Fruit fly (Drosophila melanogaster) whole organism, embryonic: ENCODE measurements around the gene DZIP1.

Experiments
- ATbp ChIP-seq: fragments of 200-800 bp; sonication (Bioruptor generic); optimal IDR thresholded peaks from 2 replicates; lab custom pipeline; 2017; ENCODE audit warnings: missing biosample characterization, mild to moderate bottlenecking, missing genetic modification characterization, missing genetic modification reagents
- Bdp1 ChIP-seq: fragments of 200-800 bp; sonication (Bioruptor generic); optimal IDR thresholded peaks from 3 replicates; lab custom pipeline; 2016; ENCODE audit warnings: missing biosample characterization, missing genetic modification characterization
- CG11247 ChIP-seq: fragments of 200-800 bp; sonication (Bioruptor generic); IDR thresholded peaks from 2 replicates; pipeline ENCODE4 v1.3.6; 2022; ENCODE audit warnings: missing biosample characterization, missing genetic modification characterization
- CG11696 ChIP-seq: fragments of 200-800 bp; sonication (Bioruptor generic); IDR thresholded peaks from 2 replicates; pipeline ENCODE4 v1.3.6; 2022; ENCODE audit warnings: missing biosample characterization, missing genetic modification characterization
- CG15514 ChIP-seq: fragments of 200-800 bp; sonication (Bioruptor generic); optimal IDR thresholded peaks from 3 replicates; lab custom pipeline; 2017; ENCODE audit warnings: missing biosample characterization, missing genetic modification characterization, mild to moderate bottlenecking, moderate library complexity, missing genetic modification reagents
- CG1792 ChIP-seq: fragments of 200-800 bp; sonication (Bioruptor generic); optimal IDR thresholded peaks from 2 replicates; lab custom pipeline; 2016; ENCODE audit warnings: missing biosample characterization, missing genetic modification characterization
- CG2678 ChIP-seq: fragments of 200-800 bp; sonication (Bioruptor generic); optimal IDR thresholded peaks from 3 replicates; lab custom pipeline; 2019; ENCODE audit warnings: missing biosample characterization, mild to moderate bottlenecking, missing genetic modification characterization, moderate library complexity
- CG3995 ChIP-seq: fragments of 200-800 bp; sonication (Bioruptor generic); optimal IDR thresholded peaks from 3 replicates; lab custom pipeline; 2016; ENCODE audit warnings: missing biosample characterization, missing genetic modification characterization
- CG4707 ChIP-seq: fragments of 200-800 bp; sonication (Bioruptor generic); optimal IDR thresholded peaks from 2 replicates; lab custom pipeline; 2018; ENCODE audit warnings: missing biosample characterization, mild to moderate bottlenecking, missing genetic modification characterization, moderate library complexity
- CG6654 ChIP-seq: fragments of 200-800 bp; sonication (Bioruptor generic); optimal IDR thresholded peaks from 2 replicates; lab custom pipeline; 2017; ENCODE audit warnings: missing biosample characterization, mild to moderate bottlenecking, missing genetic modification characterization
- CG6765 ChIP-seq: fragments of 200-800 bp; sonication (Bioruptor generic); optimal IDR thresholded peaks from 3 replicates; lab custom pipeline; 2017; ENCODE audit warnings: missing biosample characterization, mild to moderate bottlenecking, missing genetic modification characterization
- CG7745 ChIP-seq: fragments of 200-800 bp; sonication (Bioruptor generic); optimal IDR thresholded peaks from 2 replicates; lab custom pipeline; 2018; ENCODE audit warnings: missing biosample characterization, mild to moderate bottlenecking, missing genetic modification characterization, moderate library complexity
- CG8924 ChIP-seq: fragments of 200-800 bp; optimal IDR thresholded peaks from 3 replicates; lab custom pipeline; 2019; ENCODE audit warnings: missing biosample characterization, mild to moderate bottlenecking, missing genetic modification characterization, moderate library complexity
- CG9876 ChIP-seq: fragments of 200-800 bp; sonication (Bioruptor generic); optimal IDR thresholded peaks from 2 replicates; lab custom pipeline; 2016; ENCODE audit warnings: missing biosample characterization, missing genetic modification characterization
- D19B ChIP-seq: fragments of 200-800 bp; sonication (Bioruptor generic); optimal IDR thresholded peaks from 2 replicates; lab custom pipeline; 2017; ENCODE audit warnings: missing biosample characterization, mild to moderate bottlenecking, missing genetic modification characterization
- E2f1 ChIP-seq: fragments of 200-800 bp; sonication (Bioruptor generic); IDR thresholded peaks from 2 replicates; pipeline ENCODE4 v1.3.6; 2022; ENCODE audit warnings: missing biosample characterization, missing genetic modification characterization
- E2f2 ChIP-seq: fragments of 200-800 bp; sonication (Bioruptor generic); IDR thresholded peaks from 2 replicates; pipeline ENCODE4 v1.3.6; 2022; ENCODE audit warnings: missing biosample characterization, missing genetic modification characterization
- GATAe ChIP-seq: fragments of 200-800 bp; sonication (Bioruptor generic); conservative IDR thresholded peaks from 2 replicates; pipeline ENCODE4 v1.3.6; 2022; ENCODE audit warnings: missing biosample characterization, missing genetic modification characterization
- HmgD ChIP-seq: fragments of 200-800 bp; sonication (Bioruptor generic); optimal IDR thresholded peaks from 3 replicates; lab custom pipeline; 2016; ENCODE audit warnings: missing biosample characterization, missing genetic modification characterization
- Hmx ChIP-seq: fragments of 200-800 bp; sonication (Bioruptor generic); optimal IDR thresholded peaks from 2 replicates; lab custom pipeline; 2016; ENCODE audit warnings: missing biosample characterization, missing genetic modification characterization
- Hr3 ChIP-seq: fragments of 200-800 bp; sonication (Bioruptor generic); optimal IDR thresholded peaks from 3 replicates; lab custom pipeline; 2016; ENCODE audit warnings: missing biosample characterization, missing genetic modification characterization
- Lhr ChIP-seq: fragments of 200-800 bp; sonication (Bioruptor generic); optimal IDR thresholded peaks from 3 replicates; lab custom pipeline; 2017; ENCODE audit warnings: mild to moderate bottlenecking, missing biosample characterization, missing genetic modification reagents, missing genetic modification characterization
- Scr ChIP-seq: fragments of 200-800 bp; sonication (Bioruptor generic); IDR thresholded peaks from 2 replicates; pipeline ENCODE4 v1.3.6; 2022; ENCODE audit warnings: missing biosample characterization, missing genetic modification characterization; ENCODE audit not compliant: partially characterized antibody
- Sin3A ChIP-seq: fragments of >200 bp; optimal IDR thresholded peaks from 2 replicates; lab custom pipeline; 2018
- Six4 ChIP-seq: fragments of 200-800 bp; sonication (Bioruptor generic); optimal IDR thresholded peaks from 2 replicates; lab custom pipeline; 2016; ENCODE audit warnings: missing biosample characterization, missing genetic modification characterization
- Sox100B ChIP-seq: fragments of 200-800 bp; sonication (Bioruptor generic); optimal IDR thresholded peaks from 3 replicates; lab custom pipeline; 2018; ENCODE audit warnings: missing biosample characterization, mild to moderate bottlenecking, missing genetic modification characterization
- Vsx1 ChIP-seq: fragments of 200-800 bp; sonication (Bioruptor generic); optimal IDR thresholded peaks from 2 replicates; lab custom pipeline; 2017; ENCODE audit warnings: missing biosample characterization, mild to moderate bottlenecking, missing genetic modification characterization, missing genetic modification reagents
- Xbp1 ChIP-seq: fragments of 200-800 bp; sonication (Bioruptor generic); optimal IDR thresholded peaks from 3 replicates; lab custom pipeline; 2016; ENCODE audit warnings: missing biosample characterization, mild to moderate bottlenecking, missing genetic modification characterization
- abd-A ChIP-seq: fragments of 200-800 bp; sonication (Bioruptor generic); optimal IDR thresholded peaks from 3 replicates; lab custom pipeline; 2019; ENCODE audit warnings: missing biosample characterization, mild to moderate bottlenecking, missing genetic modification characterization, moderate library complexity
- crp ChIP-seq, 2 experiments: fragments of 200-800 bp; sonication (Bioruptor generic); optimal IDR thresholded peaks; 2 replicates in 1 of 2; 3 replicates in 1 of 2; lab custom pipeline; 2017; ENCODE audit warnings: missing biosample characterization in 2 of 2, missing genetic modification characterization in 2 of 2, mild to moderate bottlenecking in 1 of 2, moderate library complexity in 1 of 2
- dati ChIP-seq: fragments of 200-800 bp; sonication (Bioruptor generic); IDR thresholded peaks from 2 replicates; pipeline ENCODE4 v1.3.6; 2022; ENCODE audit warnings: missing biosample characterization, missing genetic modification characterization
- fu2 ChIP-seq: fragments of 200-800 bp; sonication (Bioruptor generic); optimal IDR thresholded peaks from 2 replicates; lab custom pipeline; 2016; ENCODE audit warnings: missing biosample characterization, missing genetic modification characterization
- gce ChIP-seq: fragments of 200-800 bp; sonication (Bioruptor generic); IDR thresholded peaks from 3 replicates; pipeline ENCODE4 v1.3.6; 2022; ENCODE audit warnings: missing biosample characterization, missing genetic modification characterization
- grau ChIP-seq: fragments of 200-800 bp; optimal IDR thresholded peaks from 3 replicates; lab custom pipeline; 2019; ENCODE audit warnings: missing biosample characterization, mild to moderate bottlenecking, missing genetic modification characterization, moderate library complexity
- gro ChIP-seq: fragments of 200-800 bp; sonication (Bioruptor generic); optimal IDR thresholded peaks from 2 replicates; lab custom pipeline; 2016; ENCODE audit warnings: missing biosample characterization, missing genetic modification characterization
- gt ChIP-seq: fragments of 200-800 bp; sonication (Bioruptor generic); IDR thresholded peaks from 2 replicates; pipeline ENCODE4 v1.3.6; 2022; ENCODE audit warnings: missing biosample characterization, missing genetic modification characterization
- klu ChIP-seq: fragments of 200-800 bp; sonication (Bioruptor generic); IDR thresholded peaks from 2 replicates; pipeline ENCODE4 v1.3.6; 2022; ENCODE audit warnings: missing biosample characterization, missing genetic modification characterization
- lbe ChIP-seq: fragments of 200-800 bp; sonication (Bioruptor generic); optimal IDR thresholded peaks from 2 replicates; lab custom pipeline; 2016; ENCODE audit warnings: missing biosample characterization, mild to moderate bottlenecking, missing genetic modification characterization
- lmd ChIP-seq: fragments of 200-800 bp; sonication (Bioruptor generic); IDR thresholded peaks from 2 replicates; pipeline ENCODE4 v1.3.6; 2022; ENCODE audit warnings: missing biosample characterization, missing genetic modification characterization
- lov ChIP-seq, 2 experiments: fragments of 200-800 bp in 1 of 2; fragments of >200 bp in 1 of 2; sonication (Bioruptor generic) in 1 of 2; IDR thresholded peaks in 1 of 2; optimal IDR thresholded peaks in 1 of 2; 2 replicates in 1 of 2; 3 replicates in 1 of 2; pipeline versions ENCODE4 v1.3.6 to Lab custom; 2017 to 2022; ENCODE audit warnings: missing biosample characterization in 1 of 2, missing genetic modification characterization in 1 of 2
- nom ChIP-seq: fragments of 200-800 bp; sonication (Bioruptor generic); optimal IDR thresholded peaks from 2 replicates; lab custom pipeline; 2017; ENCODE audit warnings: missing biosample characterization, missing genetic modification characterization, mild to moderate bottlenecking, moderate library complexity, missing genetic modification reagents
- pb ChIP-seq: fragments of 200-800 bp; sonication (Bioruptor generic); optimal IDR thresholded peaks from 3 replicates; lab custom pipeline; 2016; ENCODE audit warnings: missing biosample characterization, missing genetic modification characterization
- peb ChIP-seq: fragments of 200-800 bp; sonication (Bioruptor generic); IDR thresholded peaks from 2 replicates; pipeline ENCODE4 v1.3.6; 2022; ENCODE audit warnings: missing biosample characterization, missing genetic modification characterization
- pnt ChIP-seq: fragments of 200-800 bp; sonication (Bioruptor generic); optimal IDR thresholded peaks from 3 replicates; lab custom pipeline; 2016; ENCODE audit warnings: missing biosample characterization, missing genetic modification characterization
- stc ChIP-seq: fragments of 200-800 bp; sonication (Bioruptor generic); IDR thresholded peaks from 2 replicates; pipeline ENCODE4 v1.3.6; 2022; ENCODE audit warnings: missing biosample characterization, missing genetic modification characterization
- tll ChIP-seq, 2 experiments: fragments of 200-800 bp in 1 of 2; fragments of >200 bp in 1 of 2; sonication (Bioruptor generic) in 1 of 2; optimal IDR thresholded peaks; 2 replicates each; lab custom pipeline; 2017 to 2019; ENCODE audit warnings: missing biosample characterization in 2 of 2, missing genetic modification characterization in 2 of 2, mild to moderate bottlenecking in 1 of 2, moderate library complexity in 1 of 2
- tna ChIP-seq: fragments of 200-800 bp; sonication (Bioruptor generic); IDR thresholded peaks from 2 replicates; pipeline ENCODE4 v1.3.6; 2022; ENCODE audit warnings: missing biosample characterization, missing genetic modification characterization; ENCODE audit not compliant: partially characterized antibody
- unpg ChIP-seq: fragments of 200-800 bp; sonication (Bioruptor generic); optimal IDR thresholded peaks from 3 replicates; lab custom pipeline; 2018; ENCODE audit warnings: missing biosample characterization, mild to moderate bottlenecking, missing genetic modification characterization, moderate library complexity
- yki ChIP-seq: fragments of >200 bp; optimal IDR thresholded peaks from 3 replicates; lab custom pipeline; 2018
- zen ChIP-seq: fragments of 200-800 bp; sonication (Bioruptor generic); optimal IDR thresholded peaks from 3 replicates; lab custom pipeline; 2018; ENCODE audit warnings: missing biosample characterization, mild to moderate bottlenecking, missing genetic modification characterization, moderate library complexity

DZIP1 gene

dm6 chr3R:24565748-24566239, 50.7 kb downstream of the DZIP1 start (continued):
- peak; percentile 68 for TF ChIP-seq CG4707 (GFP tag; lab: Kevin White, UChicago)
- peak; percentile 46 for TF ChIP-seq yki (lab: Kevin White, UChicago)
- TF ChIP-seq CG9876 (GFP tag; lab: Kevin White, UChicago) = no peak
- peak; percentile 54; the same call in 1 of the 2 replicates for TF ChIP-seq E2f2 (GFP tag; lab: Robert Waterston, UW)
- no peak for TF ChIP-seq zen
- TF ChIP-seq dati (GFP tag; lab: Robert Waterston, UW) = no peak
- peak; percentile 69 for TF ChIP-seq CG6765 (GFP tag; lab: Kevin White, UChicago)
- TF ChIP-seq lov (optimal IDR thresholded peaks at IDR 0.05; lab: Kevin White, UChicago) = no peak
- TF ChIP-seq lov (GFP tag; IDR thresholded peaks at IDR 0.05; lab: Robert Waterston, UW) = 0 out of 3 replicates have a peak, but pooled peaks have one; percentile 74
- TF ChIP-seq Hr3 (GFP tag; lab: Kevin White, UChicago) = no peak
- no peak; the same call in 1 of the 2 replicates for TF ChIP-seq stc
- no peak for TF ChIP-seq GATAe (GFP tag; lab: Robert Waterston, UW)
- peak; percentile 51 for TF ChIP-seq grau (tag; lab: Kevin White, UChicago)
- TF ChIP-seq Bdp1 (GFP tag; lab: Kevin White, UChicago) = no peak
- no peak for TF ChIP-seq CG6654 (GFP tag; lab: Kevin White, UChicago)
- TF ChIP-seq lbe (GFP tag; lab: Kevin White, UChicago) = peak; percentile 78
- TF ChIP-seq gt = no peak
- no peak for TF ChIP-seq CG1792
- peak; percentile 57; the same call in 1 of the 3 replicates for TF ChIP-seq gce
- no peak for TF ChIP-seq CG7745 (tag; lab: Kevin White, UChicago)
- no peak for TF ChIP-seq CG11696 (GFP tag; lab: Robert Waterston, UW)
- TF ChIP-seq Scr (GFP tag; lab: Robert Waterston, UW) = peak; percentile 17; the same call in 1 of the 2 replicates
- TF ChIP-seq ATbp (GFP tag; lab: Kevin White, UChicago) = peak; percentile 86
- TF ChIP-seq CG15514 = peak; percentile 79
- TF ChIP-seq CG3995 (GFP tag; lab: Kevin White, UChicago) = no peak
- TF ChIP-seq CG11247 (GFP tag; lab: Robert Waterston, UW) = 0 out of 2 replicates have a peak, but pooled peaks have one; percentile 4
- TF ChIP-seq Sox100B (GFP tag; lab: Kevin White, UChicago) = peak; percentile 37
- peak; percentile 16; the same call in 1 of the 2 replicates for TF ChIP-seq E2f1
- TF ChIP-seq crp (GFP tag; optimal IDR thresholded peaks at IDR 0.05; lab: Kevin White, UChicago) = peak in 1 of 2 experiments; percentile 66
- no peak for TF ChIP-seq Xbp1
- TF ChIP-seq CG8924 (tag; lab: Kevin White, UChicago) = peak; percentile 75
- no peak for TF ChIP-seq pnt (GFP tag; lab: Kevin White, UChicago)
- no peak for TF ChIP-seq fu2 (GFP tag; lab: Kevin White, UChicago)
- peak; percentile 99 for TF ChIP-seq abd-A (tag; lab: Kevin White, UChicago)
- TF ChIP-seq lmd = no peak
- TF ChIP-seq Lhr = no peak
- peak; percentile 59 for TF ChIP-seq nom
- TF ChIP-seq Sin3A = no peak
- TF ChIP-seq HmgD = no peak
- no peak for TF ChIP-seq tll (GFP tag; optimal IDR thresholded peaks at IDR 0.05; lab: Kevin White, UChicago)
- no peak for TF ChIP-seq tna (GFP tag; lab: Robert Waterston, UW)
- TF ChIP-seq Hmx (GFP tag; lab: Kevin White, UChicago) = no peak
- TF ChIP-seq CG2678 (tag; lab: Kevin White, UChicago) = peak; percentile 70
- no peak for TF ChIP-seq Six4 (GFP tag; lab: Kevin White, UChicago)
- no peak for TF ChIP-seq D19B
- peak; percentile 67 for TF ChIP-seq gro
- TF ChIP-seq unpg (GFP tag; lab: Kevin White, UChicago) = peak; percentile 48
- TF ChIP-seq klu (GFP tag; lab: Robert Waterston, UW) = no peak
- no peak for TF ChIP-seq peb (GFP tag; lab: Robert Waterston, UW)
- TF ChIP-seq pb (GFP tag; lab: Kevin White, UChicago) = no peak
- peak; percentile 70 for TF ChIP-seq Vsx1 (GFP tag; lab: Kevin White, UChicago)
